Worm (Caenorhabditis elegans): ENCODE measurements around the gene mam-1.

ce11 chrX:888294-888693 lies at the start of gene mam-1:
- TF ChIP-seq ztf-23 (GFP tag; IDR thresholded peaks at IDR 0.05) (no peak), ref-1 (GFP tag; conservative IDR thresholded peaks at IDR 0.05) (no peak), ztf-29 (GFP tag; IDR thresholded peaks at IDR 0.05) (no peak), med-1 (GFP tag; optimal IDR thresholded peaks at IDR 0.05; ENCODE audit: insufficient read depth) (no peak)
